Fruit fly (Drosophila melanogaster): ENCODE results near the gene CG33635.

CG33635 gene

dm6 chr2L:161453-162175 is 3.1 kb upstream of the CG33635 start (continued):
- TF ChIP-seq E2f2 (GFP tag; IDR thresholded peaks at IDR 0.05), result no peak
- TF ChIP-seq sqz (GFP tag; optimal IDR thresholded peaks at IDR 0.05), result peak; percentile 69
- no peak for TF ChIP-seq ase (GFP tag; IDR thresholded peaks at IDR 0.05)
- no peak for TF ChIP-seq Hsf (GFP tag; optimal IDR thresholded peaks at IDR 0.05)
- no peak for TF ChIP-seq D19A (tag; optimal IDR thresholded peaks at IDR 0.05)
- TF ChIP-seq BtbVII (GFP tag; optimal IDR thresholded peaks at IDR 0.05), result peak; percentile 52
- TF ChIP-seq Gug (GFP tag; IDR thresholded peaks at IDR 0.05), result no peak
- no peak for TF ChIP-seq gce (GFP tag; IDR thresholded peaks at IDR 0.05)
- TF ChIP-seq kay (GFP tag; optimal IDR thresholded peaks at IDR 0.05), result no peak
- no peak for TF ChIP-seq ATbp (GFP tag; optimal IDR thresholded peaks at IDR 0.05)
- TF ChIP-seq Six4 (GFP tag; optimal IDR thresholded peaks at IDR 0.05), result no peak
- TF ChIP-seq H15 (GFP tag; IDR thresholded peaks at IDR 0.05), result no peak
- TF ChIP-seq Sox102F (GFP tag; optimal IDR thresholded peaks at IDR 0.05), result no peak
- no peak for TF ChIP-seq unc-4 (GFP tag; IDR thresholded peaks at IDR 0.05; ENCODE audit: partially characterized antibody)
- TF ChIP-seq salm (tag; optimal IDR thresholded peaks at IDR 0.05), result peak; percentile 12
- TF ChIP-seq knrl (GFP tag; IDR thresholded peaks at IDR 0.05; ENCODE audit: partially characterized antibody), result no peak
- TF ChIP-seq CG15011 (GFP tag; optimal IDR thresholded peaks at IDR 0.05), result no peak
- TF ChIP-seq gsb-n (tag; optimal IDR thresholded peaks at IDR 0.05), result no peak
- no peak for TF ChIP-seq Hmx (GFP tag; optimal IDR thresholded peaks at IDR 0.05)
- no peak for TF ChIP-seq Bdp1 (GFP tag; optimal IDR thresholded peaks at IDR 0.05)
- TF ChIP-seq CG4617 (GFP tag; optimal IDR thresholded peaks at IDR 0.05; ENCODE audit: borderline replicate concordance), result no peak
- no peak for TF ChIP-seq CG1024 (GFP tag; IDR thresholded peaks at IDR 0.05)
- TF ChIP-seq usp (GFP tag; optimal IDR thresholded peaks at IDR 0.05), result no peak
- no peak for TF ChIP-seq Sry-δ (GFP tag; optimal IDR thresholded peaks at IDR 0.05)
- no peak for TF ChIP-seq vvl (GFP tag; IDR thresholded peaks at IDR 0.05)
- TF ChIP-seq nmo (GFP tag; optimal IDR thresholded peaks at IDR 0.05), result no peak
- peak; percentile 95 for TF ChIP-seq mirr (GFP tag; optimal IDR thresholded peaks at IDR 0.05)
- TF ChIP-seq CG17802 (tag; optimal IDR thresholded peaks at IDR 0.05), result no peak
- no peak for TF ChIP-seq CG4730 (GFP tag; IDR thresholded peaks at IDR 0.05)
- no peak for TF ChIP-seq CoRest (tag; optimal IDR thresholded peaks at IDR 0.05)
- TF ChIP-seq Usf (GFP tag; optimal IDR thresholded peaks at IDR 0.05), result no peak
- no peak for TF ChIP-seq CG8290 (GFP tag; optimal IDR thresholded peaks at IDR 0.05)
- TF ChIP-seq CG8290 (tag; optimal IDR thresholded peaks at IDR 0.05), result peak; percentile 14 to 62
- no peak for TF ChIP-seq CG18262 (tag; optimal IDR thresholded peaks at IDR 0.05)
- TF ChIP-seq CG30431 (GFP tag; optimal IDR thresholded peaks at IDR 0.05), result no peak
- TF ChIP-seq nau (GFP tag; optimal IDR thresholded peaks at IDR 0.05), result peak; percentile 61
- TF ChIP-seq stwl (tag; optimal IDR thresholded peaks at IDR 0.05), result no peak
- TF ChIP-seq Myb (GFP tag; optimal IDR thresholded peaks at IDR 0.05), result peak; percentile 8
- no peak for TF ChIP-seq CG18476 (GFP tag; optimal IDR thresholded peaks at IDR 0.05)
- TF ChIP-seq CG17385 (GFP tag; optimal IDR thresholded peaks at IDR 0.05), result peak; percentile 61
- TF ChIP-seq tna (GFP tag; IDR thresholded peaks at IDR 0.05; ENCODE audit: partially characterized antibody), result no peak
- no peak for TF ChIP-seq CG3838 (GFP tag; optimal IDR thresholded peaks at IDR 0.05)
- TF ChIP-seq C15 (GFP tag; IDR thresholded peaks at IDR 0.05), result no peak
- peak; percentile 3 for TF ChIP-seq schlank (tag; optimal IDR thresholded peaks at IDR 0.05)
- no peak for TF ChIP-seq Camta (GFP tag; optimal IDR thresholded peaks at IDR 0.05)
- TF ChIP-seq CG10267 (tag; optimal IDR thresholded peaks at IDR 0.05), result peak; percentile 22
- peak; percentile 29 for TF ChIP-seq scrt (GFP tag; optimal IDR thresholded peaks at IDR 0.05)
- TF ChIP-seq YL-1 (GFP tag; optimal IDR thresholded peaks at IDR 0.05), result peak; percentile 55
- peak; percentile 80 for TF ChIP-seq zen (tag; optimal IDR thresholded peaks at IDR 0.05)
- no peak for TF ChIP-seq Spps (tag; optimal IDR thresholded peaks at IDR 0.05)
- TF ChIP-seq Asciz (GFP tag; optimal IDR thresholded peaks at IDR 0.05), result no peak
